Worm (Caenorhabditis elegans) whole organism, L3 larva: ENCODE results near the gene T02B11.8.
"Not testable (repeated sequence)": the region's sequence is repeated elsewhere in the genome, so short reads cannot be mapped to it uniquely, and the experiment has no call there.

ENCODE experiments used
- ZK546.5 ChIP-seq: sonication (generic microtip); optimal IDR thresholded peaks from 2 replicates; lab custom pipeline; 2017; ENCODE audit warnings: missing biosample characterization, missing genetic modification characterization
- ama-1 ChIP-seq: fragments of 150-350 bp; optimal IDR thresholded peaks from 2 replicates; lab custom pipeline; 2018
- ceh-16 ChIP-seq: sonication (generic microtip); optimal IDR thresholded peaks from 2 replicates; lab custom pipeline; 2017; ENCODE audit warnings: missing biosample characterization, missing genetic modification characterization
- ceh-28 ChIP-seq: fragments of 150-350 bp; optimal IDR thresholded peaks from 2 replicates; lab custom pipeline; 2014; ENCODE audit warnings: missing biosample characterization, missing genetic modification reagents, missing genetic modification characterization
- ceh-9 ChIP-seq: sonication (generic microtip); optimal IDR thresholded peaks from 2 replicates; lab custom pipeline; 2018; ENCODE audit warnings: missing biosample characterization, missing genetic modification characterization
- egl-27 ChIP-seq: sonication (generic microtip); optimal IDR thresholded peaks from 4 replicates; lab custom pipeline; 2017; ENCODE audit warnings: missing biosample characterization, missing genetic modification reagents, missing genetic modification characterization
- egl-5 ChIP-seq: fragments of 150-350 bp; optimal IDR thresholded peaks from 2 replicates; lab custom pipeline; 2017; ENCODE audit warnings: missing biosample characterization, missing genetic modification reagents, missing genetic modification characterization, inconsistent platforms
- elt-2 ChIP-seq: sonication (generic microtip); optimal IDR thresholded peaks from 2 replicates; lab custom pipeline; 2016; ENCODE audit warnings: missing genetic modification reagents, mild to moderate bottlenecking, missing genetic modification characterization, missing compliant biosample characterization
- eor-1 ChIP-seq, 2 experiments: fragments of 150-350 bp; optimal IDR thresholded peaks; 2 replicates each; lab custom pipeline; 2014 to 2018; ENCODE audit warnings: missing biosample characterization in 2 of 2, missing genetic modification characterization in 2 of 2
- fkh-10 ChIP-seq: sonication (generic microtip); optimal IDR thresholded peaks from 2 replicates; lab custom pipeline; 2017; ENCODE audit warnings: missing biosample characterization, missing genetic modification reagents, missing genetic modification characterization
- fos-1 ChIP-seq: fragments of 150-350 bp; optimal IDR thresholded peaks from 2 replicates; lab custom pipeline; 2014; ENCODE audit warnings: missing biosample characterization, missing genetic modification characterization
- hmg-11 ChIP-seq: sonication (generic microtip); optimal IDR thresholded peaks from 2 replicates; lab custom pipeline; 2016; ENCODE audit warnings: missing genetic modification characterization, missing compliant biosample characterization
- lin-15B ChIP-seq: fragments of 150-350 bp; optimal IDR thresholded peaks from 2 replicates; lab custom pipeline; 2014; ENCODE audit warnings: missing biosample characterization, missing genetic modification characterization
- lin-39 ChIP-seq: fragments of 150-350 bp; optimal IDR thresholded peaks from 2 replicates; lab custom pipeline; 2018; ENCODE audit warnings: missing biosample characterization, missing genetic modification reagents, missing genetic modification characterization
- lsy-12 ChIP-seq: sonication (generic microtip); optimal IDR thresholded peaks from 2 replicates; lab custom pipeline; 2016; ENCODE audit warnings: mild to moderate bottlenecking, missing genetic modification characterization, missing compliant biosample characterization
- mdl-1 ChIP-seq: fragments of 150-350 bp; optimal IDR thresholded peaks from 2 replicates; lab custom pipeline; 2014; ENCODE audit warnings: missing biosample characterization, missing genetic modification characterization
- mml-1 ChIP-seq: fragments of 150-350 bp; sonication (generic microtip); optimal IDR thresholded peaks from 3 replicates; lab custom pipeline; 2014; ENCODE audit warnings: missing biosample characterization, missing genetic modification characterization
- nfya-1 ChIP-seq: sonication (generic microtip); optimal IDR thresholded peaks from 2 replicates; lab custom pipeline; 2017; ENCODE audit warnings: missing genetic modification characterization, mild to moderate bottlenecking, missing compliant biosample characterization, antibody characterized with exemption, moderate library complexity; ENCODE audit not compliant: insufficient read depth
- nhr-11 ChIP-seq: fragments of 150-350 bp; optimal IDR thresholded peaks from 2 replicates; lab custom pipeline; 2014; ENCODE audit warnings: missing biosample characterization, missing genetic modification characterization
- nhr-12 ChIP-seq: fragments of 150-350 bp; optimal IDR thresholded peaks from 2 replicates; lab custom pipeline; 2014; ENCODE audit warnings: missing biosample characterization, missing genetic modification characterization
- nhr-23 ChIP-seq: fragments of 150-350 bp; optimal IDR thresholded peaks from 2 replicates; lab custom pipeline; 2014; ENCODE audit warnings: missing biosample characterization, missing genetic modification reagents, missing genetic modification characterization
- nhr-237 ChIP-seq: fragments of 150-350 bp; optimal IDR thresholded peaks from 2 replicates; lab custom pipeline; 2014; ENCODE audit warnings: missing biosample characterization, missing genetic modification characterization
- nhr-25 ChIP-seq: sonication (generic microtip); optimal IDR thresholded peaks from 2 replicates; lab custom pipeline; 2017; ENCODE audit warnings: missing biosample characterization, missing genetic modification characterization
- nhr-28 ChIP-seq: fragments of 150-350 bp; optimal IDR thresholded peaks from 2 replicates; lab custom pipeline; 2014; ENCODE audit warnings: missing biosample characterization, missing genetic modification characterization
- nhr-43 ChIP-seq: sonication (generic microtip); optimal IDR thresholded peaks from 2 replicates; lab custom pipeline; 2016; ENCODE audit warnings: mild to moderate bottlenecking, missing genetic modification characterization, missing compliant biosample characterization; ENCODE audit not compliant: poor library complexity, severe bottlenecking
- nhr-67 ChIP-seq: fragments of 150-350 bp; optimal IDR thresholded peaks from 2 replicates; lab custom pipeline; 2014; ENCODE audit warnings: missing biosample characterization, missing genetic modification characterization
- nhr-76 ChIP-seq: fragments of 150-350 bp; sonication (generic microtip); optimal IDR thresholded peaks from 5 replicates; lab custom pipeline; 2014; ENCODE audit warnings: missing biosample characterization, missing genetic modification characterization
- pha-4 ChIP-seq: fragments of 150-350 bp; optimal IDR thresholded peaks from 2 replicates; lab custom pipeline; 2014; ENCODE audit warnings: missing biosample characterization, missing genetic modification reagents, missing genetic modification characterization
- pqm-1 ChIP-seq: fragments of 150-350 bp; optimal IDR thresholded peaks from 2 replicates; lab custom pipeline; 2017; ENCODE audit warnings: missing biosample characterization, missing genetic modification characterization, inconsistent platforms
- tbx-2 ChIP-seq: sonication (generic microtip); optimal IDR thresholded peaks from 2 replicates; lab custom pipeline; 2016; ENCODE audit warnings: mild to moderate bottlenecking, missing genetic modification characterization, missing compliant biosample characterization
- unc-62 ChIP-seq: fragments of 150-350 bp; sonication (generic microtip); optimal IDR thresholded peaks from 4 replicates; lab custom pipeline; 2014; ENCODE audit warnings: missing biosample characterization, missing genetic modification reagents, missing genetic modification characterization
- ztf-11 ChIP-seq: fragments of 150-350 bp; optimal IDR thresholded peaks from 2 replicates; lab custom pipeline; 2014; ENCODE audit warnings: missing biosample characterization, missing genetic modification characterization
- ztf-4 ChIP-seq: fragments of 150-350 bp; optimal IDR thresholded peaks from 2 replicates; lab custom pipeline; 2014; ENCODE audit warnings: missing biosample characterization, missing genetic modification characterization

T02B11.8 gene

DNA sequence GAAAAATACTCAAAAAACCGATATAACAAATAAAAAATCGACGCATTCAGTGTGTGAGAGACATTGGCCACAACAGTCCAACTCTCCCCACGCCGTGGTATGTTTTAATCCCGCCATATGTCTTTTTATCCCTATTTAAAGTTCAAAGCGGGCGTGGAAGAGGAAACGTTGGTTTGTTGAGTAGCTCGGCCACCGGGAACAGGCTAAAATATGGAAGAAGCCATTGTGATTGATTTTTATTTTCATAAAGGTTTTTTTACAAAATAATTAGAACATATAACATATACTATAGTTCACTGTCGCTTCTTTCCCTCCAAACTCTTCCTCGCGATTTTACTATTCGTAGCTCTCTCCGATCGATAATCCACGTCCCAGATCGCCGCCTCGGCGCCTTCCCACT lies 20.6 kb upstream of the T02B11.8 start, which contains the start of gene nas-32:
TSS of gene nas-32 (minus strand) at position 101 of the 400 bp plus-strand sequence.
- TF ChIP-seq lsy-12 (tag; lab: Kevin White, UChicago) = no peak

DNA sequence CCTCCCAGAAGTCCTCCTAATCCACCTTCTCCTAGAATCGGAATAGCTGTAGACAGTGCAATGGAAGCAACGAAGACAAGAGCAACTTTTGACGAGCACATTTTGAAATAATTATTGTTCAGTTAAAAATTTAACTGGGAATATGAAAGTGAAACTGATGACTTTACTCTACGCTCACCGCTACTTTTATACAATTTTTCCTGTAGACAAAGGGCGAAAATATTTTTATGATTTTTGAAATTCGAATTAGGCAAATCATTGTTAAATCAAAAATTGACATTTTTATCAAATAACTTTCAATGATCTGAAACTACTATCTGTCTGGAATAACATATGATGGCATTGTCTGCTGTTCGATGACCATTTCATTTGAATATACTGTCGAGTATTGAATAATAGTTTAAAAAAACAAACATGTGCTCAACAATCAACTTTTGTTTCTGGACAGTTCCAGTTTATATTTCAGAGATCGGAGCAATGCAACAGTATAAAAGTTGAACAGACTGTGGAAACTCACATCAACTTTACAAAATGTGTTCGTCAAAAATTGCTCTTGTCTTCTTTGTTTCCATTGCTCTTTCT lies 15.1 kb upstream of the T02B11.8 start, which contains the start of the genes srlf-23 and srlf-20:
TSS of gene srlf-23 (minus strand) at position 101 of the 582 bp plus-strand sequence.
TSS of gene srlf-20 (plus strand) at position 532 of the 582 bp plus-strand sequence.
- TF ChIP-seq fos-1 (tag; lab: Kevin White, UChicago) (no peak), nhr-76 (tag; lab: Kevin White, UChicago) (no peak), nhr-11 (tag; lab: Kevin White, UChicago) (no peak), nhr-12 (tag; lab: Kevin White, UChicago) (no peak), egl-5 (tag; lab: Kevin White, UChicago) (no peak), elt-2 (no peak), ceh-28 (tag; lab: Kevin White, UChicago) (no peak), mdl-1 (no peak), egl-27 (tag; lab: Kevin White, UChicago) (no peak), mml-1 (tag; lab: Kevin White, UChicago) (no peak), lsy-12 (tag; lab: Kevin White, UChicago) (no peak), ama-1 (no peak), ceh-9 (no peak), nhr-43 (no peak), nhr-67 (no peak), ZK546.5 (no peak), lin-15B (tag; lab: Kevin White, UChicago) (no peak), fkh-10 (GFP tag; lab: Kevin White, UChicago) (no peak)

DNA sequence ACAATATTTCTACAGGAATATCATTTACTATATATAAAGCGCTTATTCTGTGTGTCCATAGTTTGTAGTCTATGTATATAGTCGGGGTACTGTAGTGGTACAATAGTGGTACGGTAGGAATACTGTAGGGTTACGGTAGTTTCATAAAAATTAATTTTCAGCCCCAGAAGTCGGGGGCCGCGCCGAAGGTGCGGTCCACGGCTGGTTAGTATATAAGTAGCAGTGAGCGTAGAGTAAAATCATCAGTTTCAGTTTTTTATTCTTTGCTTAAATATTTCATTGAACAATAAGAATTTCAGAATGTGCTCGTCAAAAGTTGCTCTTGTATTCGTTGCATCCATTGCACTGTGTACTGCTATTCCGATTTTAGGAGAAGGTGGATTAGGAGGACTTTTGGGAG lies 12.4 kb upstream of the T02B11.8 start, which contains the start of gene srlf-22:
TSS of gene srlf-22 (plus strand) at position 301 of the 400 bp plus-strand sequence.
- not testable (repeated sequence) for TF ChIP-seq egl-5, nhr-23, nhr-237 (tag; lab: Kevin White, UChicago)

DNA sequence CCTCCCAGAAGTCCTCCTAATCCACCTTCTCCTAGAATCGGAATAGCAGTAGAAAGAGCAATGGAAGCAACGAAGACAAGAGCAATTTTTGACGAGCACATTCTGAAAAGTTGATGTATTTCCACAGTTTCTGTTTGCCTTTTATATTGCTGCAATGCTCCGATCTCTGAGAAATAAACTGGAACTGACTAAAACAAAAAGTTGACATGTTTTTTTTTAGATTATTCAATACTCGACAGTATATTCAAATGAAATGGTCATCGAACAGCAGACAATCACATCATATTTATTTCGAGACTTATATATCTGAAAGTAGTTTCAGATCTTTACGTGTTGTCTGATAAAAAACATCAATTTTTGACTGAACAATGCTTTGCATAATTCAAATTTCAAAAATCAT lies 12.0 kb upstream of the T02B11.8 start, which contains the start of gene srlf-21:
TSS of gene srlf-21 (minus strand) at position 101 of the 400 bp plus-strand sequence.
- TF ChIP-seq egl-27 (tag; lab: Kevin White, UChicago) (no peak), ztf-11 (tag; lab: Kevin White, UChicago) (no peak), pqm-1 (tag; lab: Kevin White, UChicago) (no peak), eor-1 (tag; optimal IDR thresholded peaks at IDR 0.05; lab: Kevin White, UChicago) (no peak), unc-62 (GFP tag; lab: Kevin White, UChicago) (no peak), ztf-4 (no peak), egl-5 (tag; lab: Kevin White, UChicago) (no peak), pha-4 (tag; lab: Kevin White, UChicago) (no peak), tbx-2 (tag; lab: Kevin White, UChicago) (no peak), mdl-1 (no peak), ceh-28 (tag; lab: Kevin White, UChicago) (no peak), nhr-25 (tag; lab: Kevin White, UChicago) (no peak), nfya-1 (no peak), lin-39 (no peak), nhr-67 (no peak), hmg-11 (tag; lab: Kevin White, UChicago) (no peak)

DNA sequence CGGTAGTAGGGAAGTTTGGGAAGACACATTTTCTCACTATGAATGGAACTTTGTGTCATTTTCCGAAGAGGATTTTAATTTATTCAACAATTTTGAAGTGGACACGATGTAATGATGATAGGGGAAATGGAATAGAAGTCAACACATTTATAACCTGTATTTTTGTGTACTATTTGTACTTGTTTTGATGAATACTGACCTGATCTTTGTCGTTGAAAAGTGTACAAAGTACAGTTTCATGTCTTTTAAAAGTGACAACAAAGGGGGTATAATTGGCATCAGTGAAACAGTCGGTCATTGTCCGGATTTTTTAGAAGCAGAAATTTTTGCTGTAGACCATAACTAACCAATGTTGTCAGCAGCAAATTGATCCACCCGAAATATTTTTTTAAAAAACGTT lies 10.7 kb upstream of the T02B11.8 start, which contains the start of gene T02B11.6:
TSS of gene T02B11.6 (minus strand) at position 101 of the 400 bp plus-strand sequence.
- TF ChIP-seq fos-1 (tag; lab: Kevin White, UChicago) = no peak
- no peak for TF ChIP-seq nhr-237 (tag; lab: Kevin White, UChicago)
- TF ChIP-seq fkh-10 (GFP tag; lab: Kevin White, UChicago) = no peak

DNA sequence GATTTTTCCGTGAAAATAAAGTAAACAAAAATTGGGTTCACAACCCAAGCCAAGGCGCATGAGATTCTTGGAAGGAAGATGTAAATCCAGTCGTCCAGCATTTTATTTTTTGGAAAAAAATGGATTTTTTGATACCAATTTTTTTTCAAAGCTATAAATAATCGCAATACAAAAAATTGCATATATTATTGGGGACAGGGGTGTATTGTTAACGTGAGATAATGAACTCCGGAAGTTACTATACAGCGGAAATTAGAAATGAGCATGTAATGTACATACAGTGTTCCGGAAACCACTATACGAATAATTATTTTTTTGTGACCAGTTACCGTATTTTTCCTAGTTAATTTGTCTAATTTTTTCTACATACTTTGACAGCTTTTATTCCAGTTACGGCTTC lies 5.9 kb upstream of the T02B11.8 start, which contains the start of gene srj-38:
TSS of gene srj-38 (minus strand) at position 101 of the 400 bp plus-strand sequence.
- TF ChIP-seq ceh-16 = no peak
- TF ChIP-seq pqm-1 (tag; lab: Kevin White, UChicago) = no peak
- TF ChIP-seq ceh-28 (tag; lab: Kevin White, UChicago) = no peak
- TF ChIP-seq nhr-28 = no peak
- TF ChIP-seq ZK546.5 = no peak
- TF ChIP-seq ama-1 = no peak
- no peak for TF ChIP-seq eor-1 (tag; optimal IDR thresholded peaks at IDR 0.05; lab: Kevin White, UChicago)
- no peak for TF ChIP-seq fos-1 (tag; lab: Kevin White, UChicago)
- no peak for TF ChIP-seq unc-62 (GFP tag; lab: Kevin White, UChicago)
- no peak for TF ChIP-seq mml-1 (tag; lab: Kevin White, UChicago)
- TF ChIP-seq elt-2 = no peak
- no peak for TF ChIP-seq ztf-4
- no peak for TF ChIP-seq lsy-12 (tag; lab: Kevin White, UChicago)
- TF ChIP-seq, all 47 proteins: peak for 0
